Worm (Caenorhabditis elegans) whole organism, mixed stage, embryonic: Measurements from ENCODE around the gene taf-10.

Experiments used
- M03D4.4 ChIP-seq: sonication (generic microtip); optimal IDR thresholded peaks from 2 replicates; lab custom pipeline; 2017; ENCODE audit warnings: mild to moderate bottlenecking, missing genetic modification characterization, missing compliant biosample characterization
- bed-3 ChIP-seq: fragments of 200-800 bp; sonication (Bioruptor generic); optimal IDR thresholded peaks from 3 replicates; lab custom pipeline; 2018; ENCODE audit warnings: mild to moderate bottlenecking, missing genetic modification characterization, moderate library complexity, missing compliant biosample characterization
- blmp-1 ChIP-seq: fragments of 150-350 bp; optimal IDR thresholded peaks from 2 replicates; lab custom pipeline; 2014; ENCODE audit warnings: missing biosample characterization, missing genetic modification characterization
- ceh-39 ChIP-seq: fragments of 150-350 bp; optimal IDR thresholded peaks from 2 replicates; lab custom pipeline; 2014; ENCODE audit warnings: missing biosample characterization, missing genetic modification characterization
- ceh-43 ChIP-seq: fragments of 200-800 bp; sonication (Bioruptor generic); optimal IDR thresholded peaks from 2 replicates; lab custom pipeline; 2018; ENCODE audit warnings: mild to moderate bottlenecking, missing genetic modification characterization, moderate library complexity, missing compliant biosample characterization
- ceh-83 ChIP-seq: fragments of 200-800 bp; sonication (Bioruptor generic); optimal IDR thresholded peaks from 2 replicates; lab custom pipeline; 2018; ENCODE audit warnings: mild to moderate bottlenecking, missing genetic modification characterization, missing compliant biosample characterization
- ces-1 ChIP-seq: fragments of 150-350 bp; optimal IDR thresholded peaks from 2 replicates; lab custom pipeline; 2014; ENCODE audit warnings: missing biosample characterization, missing genetic modification reagents, missing genetic modification characterization
- cnd-1 ChIP-seq: fragments of 200-800 bp; sonication (Bioruptor generic); optimal IDR thresholded peaks from 2 replicates; lab custom pipeline; 2018; ENCODE audit warnings: mild to moderate bottlenecking, missing genetic modification characterization, missing compliant biosample characterization
- elt-1 ChIP-seq: sonication (generic microtip); optimal IDR thresholded peaks from 2 replicates; lab custom pipeline; 2017; ENCODE audit warnings: missing genetic modification characterization, mild to moderate bottlenecking, missing compliant biosample characterization, antibody characterized with exemption, moderate library complexity, borderline replicate concordance; ENCODE audit not compliant: insufficient read depth
- elt-3 ChIP-seq: fragments of 150-350 bp; optimal IDR thresholded peaks from 2 replicates; lab custom pipeline; 2014; ENCODE audit warnings: missing biosample characterization, missing genetic modification characterization
- flh-1 ChIP-seq: fragments of 200-800 bp; sonication (Bioruptor generic); optimal IDR thresholded peaks from 2 replicates; lab custom pipeline; 2018; ENCODE audit warnings: mild to moderate bottlenecking, missing genetic modification characterization, moderate library complexity, missing compliant biosample characterization
- ham-2 ChIP-seq: fragments of 200-800 bp; sonication (Bioruptor generic); optimal IDR thresholded peaks from 2 replicates; lab custom pipeline; 2018; ENCODE audit warnings: mild to moderate bottlenecking, missing genetic modification characterization, missing compliant biosample characterization
- hlh-1 ChIP-seq: fragments of 150-350 bp; optimal IDR thresholded peaks from 2 replicates; lab custom pipeline; 2014; ENCODE audit warnings: missing biosample characterization, missing genetic modification reagents, missing genetic modification characterization
- lin-13 ChIP-seq: fragments of 150-350 bp; optimal IDR thresholded peaks from 2 replicates; lab custom pipeline; 2014; ENCODE audit warnings: missing biosample characterization, missing genetic modification characterization
- lsy-2 ChIP-seq: fragments of 150-350 bp; optimal IDR thresholded peaks from 2 replicates; lab custom pipeline; 2014; ENCODE audit warnings: missing biosample characterization, missing genetic modification characterization
- mab-5 ChIP-seq: fragments of 150-350 bp; optimal IDR thresholded peaks from 2 replicates; lab custom pipeline; 2014; ENCODE audit warnings: missing biosample characterization, missing genetic modification characterization
- mep-1 ChIP-seq: fragments of 150-350 bp; optimal IDR thresholded peaks from 2 replicates; lab custom pipeline; 2017; ENCODE audit warnings: missing biosample characterization, missing genetic modification reagents, missing genetic modification characterization, inconsistent platforms
- mls-2 ChIP-seq: sonication (generic microtip); optimal IDR thresholded peaks from 2 replicates; lab custom pipeline; 2016; ENCODE audit warnings: mild to moderate bottlenecking, missing genetic modification characterization, moderate library complexity, missing compliant biosample characterization
- nhr-12 ChIP-seq: fragments of 150-350 bp; optimal IDR thresholded peaks from 2 replicates; lab custom pipeline; 2014; ENCODE audit warnings: missing biosample characterization, missing genetic modification characterization
- nhr-2 ChIP-seq: fragments of 150-350 bp; optimal IDR thresholded peaks from 2 replicates; lab custom pipeline; 2014; ENCODE audit warnings: missing biosample characterization, missing genetic modification characterization
- nhr-237 ChIP-seq: fragments of 150-350 bp; optimal IDR thresholded peaks from 2 replicates; lab custom pipeline; 2014; ENCODE audit warnings: missing biosample characterization, missing genetic modification characterization
- nhr-28 ChIP-seq: fragments of 150-350 bp; optimal IDR thresholded peaks from 2 replicates; lab custom pipeline; 2014; ENCODE audit warnings: missing biosample characterization, missing genetic modification characterization
- nhr-76 ChIP-seq: sonication (generic microtip); optimal IDR thresholded peaks from 2 replicates; lab custom pipeline; 2017; ENCODE audit warnings: missing biosample characterization, missing genetic modification characterization
- pha-4 ChIP-seq: fragments of 150-350 bp; optimal IDR thresholded peaks from 2 replicates; lab custom pipeline; 2018; ENCODE audit warnings: missing biosample characterization, missing genetic modification reagents, missing genetic modification characterization
- snpc-4 ChIP-seq: fragments of 150-350 bp; optimal IDR thresholded peaks from 2 replicates; lab custom pipeline; 2014; ENCODE audit warnings: missing biosample characterization, missing genetic modification characterization
- sptf-1 ChIP-seq: sonication (generic microtip); optimal IDR thresholded peaks from 2 replicates; lab custom pipeline; 2017; ENCODE audit warnings: mild to moderate bottlenecking, missing genetic modification characterization, moderate library complexity, missing compliant biosample characterization
- tbx-8 ChIP-seq: fragments of 200-800 bp; sonication (Bioruptor generic); optimal IDR thresholded peaks from 2 replicates; lab custom pipeline; 2018; ENCODE audit warnings: mild to moderate bottlenecking, missing genetic modification characterization, moderate library complexity, missing compliant biosample characterization
- unc-120 ChIP-seq: sonication (generic microtip); optimal IDR thresholded peaks from 2 replicates; lab custom pipeline; 2017; ENCODE audit warnings: missing genetic modification characterization, missing compliant biosample characterization; ENCODE audit not compliant: poor library complexity, severe bottlenecking
- unc-39 ChIP-seq: fragments of 150-350 bp; optimal IDR thresholded peaks from 2 replicates; lab custom pipeline; 2014; ENCODE audit warnings: missing biosample characterization, missing genetic modification characterization
- unc-62 ChIP-seq: fragments of 150-350 bp; optimal IDR thresholded peaks from 2 replicates; lab custom pipeline; 2014; ENCODE audit warnings: missing biosample characterization, missing genetic modification reagents, missing genetic modification characterization
- zip-8 ChIP-seq: fragments of 150-350 bp; optimal IDR thresholded peaks from 2 replicates; lab custom pipeline; 2014; ENCODE audit warnings: missing biosample characterization, missing genetic modification characterization
- ztf-11 ChIP-seq: fragments of 150-350 bp; optimal IDR thresholded peaks from 2 replicates; lab custom pipeline; 2014; ENCODE audit warnings: missing biosample characterization, missing genetic modification characterization

taf-10 gene

ce11 chrV:4676812-4677211 lies 10.1 kb upstream of the taf-10 start:
- TF ChIP-seq lsy-2 (tag; lab: Kevin White, UChicago) = no peak
- TF ChIP-seq bed-3 (GFP tag; lab: Kevin White, UChicago) = no peak
- no peak for TF ChIP-seq nhr-237
- no peak for TF ChIP-seq nhr-28 (tag; lab: Kevin White, UChicago)
- no peak for TF ChIP-seq elt-3 (tag; lab: Kevin White, UChicago)
- TF ChIP-seq mls-2 = no peak
- TF ChIP-seq ceh-43 (GFP tag; lab: Kevin White, UChicago) = no peak
- TF ChIP-seq flh-1 = no peak
- TF ChIP-seq M03D4.4 = no peak
- no peak for TF ChIP-seq ztf-11 (tag; lab: Kevin White, UChicago)
- TF ChIP-seq mab-5 = no peak
- no peak for TF ChIP-seq elt-1 (tag; lab: Kevin White, UChicago)
- no peak for TF ChIP-seq hlh-1 (tag; lab: Kevin White, UChicago)
- TF ChIP-seq lin-13 (tag; lab: Kevin White, UChicago) = no peak
- no peak for TF ChIP-seq cnd-1 (tag; lab: Kevin White, UChicago)

ce11 chrV:4681670-4682069 lies 5.2 kb upstream of the taf-10 start, which contains the start of gene K03B4.4:
TSS of gene K03B4.4 (plus strand) at chrV:4681970.
- TF ChIP-seq ztf-11 (tag; lab: Kevin White, UChicago) (no peak), sptf-1 (tag; lab: Kevin White, UChicago) (no peak), ham-2 (GFP tag; lab: Kevin White, UChicago) (no peak), hlh-1 (tag; lab: Kevin White, UChicago) (no peak), mep-1 (no peak), nhr-76 (tag; lab: Kevin White, UChicago) (no peak), lsy-2 (tag; lab: Kevin White, UChicago) (no peak), pha-4 (no peak), ceh-39 (tag; lab: Kevin White, UChicago) (no peak), nhr-237 (no peak), elt-3 (tag; lab: Kevin White, UChicago) (no peak), lin-13 (tag; lab: Kevin White, UChicago) (no peak), unc-39 (tag; lab: Kevin White, UChicago) (no peak), elt-1 (tag; lab: Kevin White, UChicago) (no peak), snpc-4 (tag; lab: Kevin White, UChicago) (no peak), unc-120 (no peak), ceh-43 (GFP tag; lab: Kevin White, UChicago) (no peak), cnd-1 (tag; lab: Kevin White, UChicago) (no peak), nhr-12 (no peak), tbx-8 (GFP tag; lab: Kevin White, UChicago) (no peak)

DNA sequence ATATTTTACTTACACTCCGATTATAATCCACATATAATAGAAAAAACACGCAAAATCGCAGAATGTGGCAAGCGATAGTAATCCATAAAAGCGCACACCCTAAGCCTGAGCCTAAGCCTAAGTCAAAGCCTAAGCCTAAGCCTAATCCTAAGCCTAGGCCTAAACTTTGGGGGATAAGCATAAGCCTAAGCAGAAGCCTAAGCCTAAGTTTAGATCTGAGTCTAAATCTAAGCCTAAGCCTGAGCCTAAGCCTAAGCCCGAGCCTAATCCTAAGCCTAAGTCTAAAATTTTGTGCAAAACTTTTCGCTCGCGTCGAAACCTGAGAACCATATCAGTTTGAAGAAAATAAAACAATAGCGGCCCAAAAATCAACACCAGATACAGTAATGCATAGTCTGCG lies 2.8 kb upstream of the taf-10 start:
- TF ChIP-seq ces-1 (no peak), tbx-8 (GFP tag; lab: Kevin White, UChicago) (no peak), elt-3 (tag; lab: Kevin White, UChicago) (no peak), blmp-1 (tag; lab: Kevin White, UChicago) (no peak), hlh-1 (tag; lab: Kevin White, UChicago) (no peak), cnd-1 (tag; lab: Kevin White, UChicago) (no peak), nhr-28 (tag; lab: Kevin White, UChicago) (no peak), nhr-2 (no peak), bed-3 (GFP tag; lab: Kevin White, UChicago) (no peak), sptf-1 (tag; lab: Kevin White, UChicago) (no peak), nhr-76 (tag; lab: Kevin White, UChicago) (no peak), unc-120 (no peak), nhr-237 (no peak), ceh-43 (GFP tag; lab: Kevin White, UChicago) (no peak), unc-62 (GFP tag; lab: Kevin White, UChicago) (no peak), zip-8 (no peak), ham-2 (GFP tag; lab: Kevin White, UChicago) (no peak), snpc-4 (tag; lab: Kevin White, UChicago) (no peak), mls-2 (no peak), ceh-83 (GFP tag; lab: Kevin White, UChicago) (no peak)

- no peak for TF ChIP-seq bed-3 (GFP tag; lab: Kevin White, UChicago)
- TF ChIP-seq nhr-2 = no peak
- no peak for TF ChIP-seq mab-5
- no peak for TF ChIP-seq hlh-1 (tag; lab: Kevin White, UChicago)
- no peak for TF ChIP-seq ham-2 (GFP tag; lab: Kevin White, UChicago)
These were observed 1.1 kb downstream of the taf-10 start, which contains the start of gene K03B4.2 for ce11 chrV:4687944-4688505. TSS of gene K03B4.2 (plus strand) at chrV:4687994.
